Fruit fly (Drosophila melanogaster) whole organism, embryonic: ENCODE results near the gene CG15011.
A peak's percentile ranks its signal among the peaks of the same experiment; 100 is the strongest.

Experiments
- Ada2b ChIP-seq: fragments of 200-800 bp; sonication (Bioruptor generic); IDR thresholded peaks from 2 replicates; pipeline ENCODE4 v1.3.6; 2022; ENCODE audit warnings: missing biosample characterization, missing genetic modification characterization
- Atf3 ChIP-seq: fragments of 200-800 bp; sonication (Bioruptor generic); optimal IDR thresholded peaks from 3 replicates; lab custom pipeline; 2016; ENCODE audit warnings: missing biosample characterization, missing genetic modification characterization
- BEAF-32 ChIP-seq: fragments of 200-800 bp; sonication (Bioruptor generic); optimal IDR thresholded peaks from 3 replicates; lab custom pipeline; 2017; ENCODE audit warnings: missing biosample characterization, missing genetic modification characterization, mild to moderate bottlenecking, moderate library complexity, missing genetic modification reagents
- Blimp-1 ChIP-seq: fragments of 200-800 bp; sonication (Bioruptor generic); optimal IDR thresholded peaks from 3 replicates; lab custom pipeline; 2018; ENCODE audit warnings: missing biosample characterization, missing genetic modification characterization, mild to moderate bottlenecking, moderate library complexity, missing genetic modification reagents
- BtbVII ChIP-seq: fragments of 200-800 bp; sonication (Bioruptor generic); optimal IDR thresholded peaks from 3 replicates; lab custom pipeline; 2017; ENCODE audit warnings: missing biosample characterization, mild to moderate bottlenecking, missing genetic modification characterization
- CG10267 ChIP-seq: fragments of 200-800 bp; sonication (Bioruptor generic); optimal IDR thresholded peaks from 2 replicates; lab custom pipeline; 2018; ENCODE audit warnings: missing biosample characterization, mild to moderate bottlenecking, missing genetic modification characterization, moderate library complexity
- CG1233 ChIP-seq: fragments of 200-800 bp; sonication (Bioruptor generic); optimal IDR thresholded peaks from 4 replicates; lab custom pipeline; 2018; ENCODE audit warnings: missing biosample characterization, mild to moderate bottlenecking, missing genetic modification characterization
- CG12769 ChIP-seq: fragments of 200-800 bp; sonication (Bioruptor generic); optimal IDR thresholded peaks from 2 replicates; lab custom pipeline; 2019; ENCODE audit warnings: missing biosample characterization, mild to moderate bottlenecking, missing genetic modification characterization, moderate library complexity
- CG13287 ChIP-seq: fragments of 200-800 bp; sonication (Bioruptor generic); IDR thresholded peaks from 2 replicates; pipeline ENCODE4 v1.3.6; 2022; ENCODE audit warnings: missing biosample characterization, missing genetic modification characterization; ENCODE audit not compliant: partially characterized antibody
- CG13424 ChIP-seq: fragments of 200-800 bp; sonication (Bioruptor generic); optimal IDR thresholded peaks from 2 replicates; lab custom pipeline; 2019; ENCODE audit warnings: missing biosample characterization, mild to moderate bottlenecking, missing genetic modification characterization, moderate library complexity
- CG14710 ChIP-seq: fragments of 200-800 bp; sonication (Bioruptor generic); optimal IDR thresholded peaks from 3 replicates; lab custom pipeline; 2019; ENCODE audit warnings: missing biosample characterization, mild to moderate bottlenecking, missing genetic modification characterization, moderate library complexity
- CG15514 ChIP-seq: fragments of 200-800 bp; sonication (Bioruptor generic); optimal IDR thresholded peaks from 3 replicates; lab custom pipeline; 2017; ENCODE audit warnings: missing biosample characterization, missing genetic modification characterization, mild to moderate bottlenecking, moderate library complexity, missing genetic modification reagents
- CG15601 ChIP-seq: fragments of 200-800 bp; sonication (Bioruptor generic); optimal IDR thresholded peaks from 3 replicates; lab custom pipeline; 2019; ENCODE audit warnings: missing biosample characterization, mild to moderate bottlenecking, missing genetic modification characterization, moderate library complexity
- CG18011 ChIP-seq: fragments of 200-800 bp; sonication (Bioruptor generic); optimal IDR thresholded peaks from 2 replicates; lab custom pipeline; 2017; ENCODE audit warnings: missing biosample characterization, missing genetic modification characterization, mild to moderate bottlenecking, moderate library complexity, missing genotype
- CG18764 ChIP-seq: fragments of 200-800 bp; sonication (Bioruptor generic); optimal IDR thresholded peaks from 3 replicates; lab custom pipeline; 2016; ENCODE audit warnings: missing biosample characterization, missing genetic modification characterization
- CG2116 ChIP-seq: fragments of 200-800 bp; sonication (Bioruptor generic); optimal IDR thresholded peaks from 3 replicates; lab custom pipeline; 2018; ENCODE audit warnings: missing biosample characterization, mild to moderate bottlenecking, missing genetic modification characterization
- CG2120 ChIP-seq: fragments of 200-800 bp; sonication (Bioruptor generic); optimal IDR thresholded peaks from 3 replicates; lab custom pipeline; 2016; ENCODE audit warnings: missing biosample characterization, missing genetic modification characterization
- CG30020 ChIP-seq: fragments of 200-800 bp; optimal IDR thresholded peaks from 2 replicates; lab custom pipeline; 2019; ENCODE audit warnings: missing biosample characterization, mild to moderate bottlenecking, missing genetic modification characterization, moderate library complexity
- CG3281 ChIP-seq: fragments of 200-800 bp; sonication (Bioruptor generic); optimal IDR thresholded peaks from 3 replicates; lab custom pipeline; 2017; ENCODE audit warnings: missing biosample characterization, mild to moderate bottlenecking, missing genetic modification characterization
- CG9437 ChIP-seq: fragments of 200-800 bp; sonication (Bioruptor generic); optimal IDR thresholded peaks from 2 replicates; lab custom pipeline; 2018; ENCODE audit warnings: missing biosample characterization, mild to moderate bottlenecking, missing genetic modification characterization
- Chrac-16 ChIP-seq: fragments of 200-800 bp; sonication (Bioruptor generic); optimal IDR thresholded peaks from 3 replicates; lab custom pipeline; 2016; ENCODE audit warnings: missing biosample characterization, missing genetic modification characterization
- CoRest ChIP-seq: fragments of 200-800 bp; sonication (Bioruptor generic); optimal IDR thresholded peaks from 3 replicates; lab custom pipeline; 2018; ENCODE audit warnings: missing biosample characterization, mild to moderate bottlenecking, missing genetic modification characterization, moderate library complexity
- Dll ChIP-seq: fragments of 200-800 bp; sonication (Bioruptor generic); IDR thresholded peaks from 4 replicates; pipeline ENCODE4 v1.3.6; 2022; ENCODE audit warnings: missing biosample characterization, missing genetic modification characterization; ENCODE audit not compliant: partially characterized antibody
- Doc2 ChIP-seq: fragments of 200-800 bp; sonication (Bioruptor generic); IDR thresholded peaks from 2 replicates; pipeline ENCODE4 v1.3.6; 2022; ENCODE audit warnings: missing biosample characterization, missing genetic modification characterization
- Dp ChIP-seq: fragments of 200-800 bp; sonication (Bioruptor generic); optimal IDR thresholded peaks from 2 replicates; lab custom pipeline; 2018; ENCODE audit warnings: missing biosample characterization, mild to moderate bottlenecking, missing genetic modification characterization, moderate library complexity
- HLH3B ChIP-seq: fragments of 200-800 bp; sonication (Bioruptor generic); IDR thresholded peaks from 2 replicates; pipeline ENCODE4 v1.3.6; 2022; ENCODE audit warnings: missing biosample characterization, missing genetic modification characterization
- HLHmδ ChIP-seq: fragments of 200-800 bp; sonication (Bioruptor generic); optimal IDR thresholded peaks from 2 replicates; lab custom pipeline; 2018; ENCODE audit warnings: missing biosample characterization, mild to moderate bottlenecking, missing genetic modification characterization, moderate library complexity
- Jarid2 ChIP-seq: fragments of 200-800 bp; sonication (Bioruptor generic); optimal IDR thresholded peaks from 3 replicates; lab custom pipeline; 2017; ENCODE audit warnings: mild to moderate bottlenecking, missing biosample characterization, missing genetic modification reagents, missing genetic modification characterization
- MBD-R2 ChIP-seq: fragments of 200-800 bp; sonication (Bioruptor generic); IDR thresholded peaks from 2 replicates; pipeline ENCODE4 v1.3.6; 2022; ENCODE audit warnings: missing biosample characterization, missing genetic modification characterization
- NFAT ChIP-seq: fragments of 200-800 bp; sonication (Bioruptor generic); IDR thresholded peaks from 2 replicates; pipeline ENCODE4 v1.3.6; 2022; ENCODE audit warnings: missing biosample characterization, missing genetic modification characterization
- Nf-YC ChIP-seq: fragments of 200-800 bp; optimal IDR thresholded peaks from 3 replicates; lab custom pipeline; 2019; ENCODE audit warnings: missing biosample characterization, mild to moderate bottlenecking, missing genetic modification characterization, moderate library complexity
- Oli ChIP-seq: fragments of 200-800 bp; sonication (Bioruptor generic); optimal IDR thresholded peaks from 2 replicates; lab custom pipeline; 2018; ENCODE audit warnings: missing biosample characterization, mild to moderate bottlenecking, missing genetic modification characterization, moderate library complexity
- Ptx1 ChIP-seq: fragments of 200-800 bp; sonication (Bioruptor generic); IDR thresholded peaks from 2 replicates; pipeline ENCODE4 v1.3.6; 2022; ENCODE audit warnings: missing biosample characterization, missing genetic modification characterization
- Six4 ChIP-seq: fragments of 200-800 bp; sonication (Bioruptor generic); optimal IDR thresholded peaks from 2 replicates; lab custom pipeline; 2016; ENCODE audit warnings: missing biosample characterization, missing genetic modification characterization
- Ssrp ChIP-seq: fragments of 200-800 bp; sonication (Bioruptor generic); optimal IDR thresholded peaks from 2 replicates; lab custom pipeline; 2018; ENCODE audit warnings: missing biosample characterization, mild to moderate bottlenecking, missing genetic modification characterization, moderate library complexity
- Xbp1 ChIP-seq: fragments of 200-800 bp; sonication (Bioruptor generic); optimal IDR thresholded peaks from 3 replicates; lab custom pipeline; 2016; ENCODE audit warnings: missing biosample characterization, mild to moderate bottlenecking, missing genetic modification characterization
- al ChIP-seq: fragments of 200-800 bp; sonication (Bioruptor generic); IDR thresholded peaks from 2 replicates; pipeline ENCODE4 v1.3.6; 2022; ENCODE audit warnings: missing biosample characterization, missing genetic modification characterization
- chn ChIP-seq: fragments of 200-800 bp; sonication (Bioruptor generic); optimal IDR thresholded peaks from 2 replicates; lab custom pipeline; 2016; ENCODE audit warnings: missing biosample characterization, missing genetic modification characterization
- dmrt11E ChIP-seq: fragments of 200-800 bp; sonication (Bioruptor generic); optimal IDR thresholded peaks from 3 replicates; lab custom pipeline; 2018; ENCODE audit warnings: missing biosample characterization, mild to moderate bottlenecking, missing genetic modification characterization, moderate library complexity
- fd96Cb ChIP-seq: fragments of 200-800 bp; sonication (Bioruptor generic); optimal IDR thresholded peaks from 2 replicates; lab custom pipeline; 2018; ENCODE audit warnings: missing biosample characterization, mild to moderate bottlenecking, missing genetic modification characterization, moderate library complexity
- ind ChIP-seq: fragments of 200-800 bp; sonication (Bioruptor generic); optimal IDR thresholded peaks from 3 replicates; lab custom pipeline; 2016; ENCODE audit warnings: missing biosample characterization, missing genetic modification characterization
- kah ChIP-seq: fragments of 200-800 bp; sonication (Bioruptor generic); optimal IDR thresholded peaks from 2 replicates; lab custom pipeline; 2018; ENCODE audit warnings: missing biosample characterization, mild to moderate bottlenecking, missing genetic modification characterization
- knrl ChIP-seq: fragments of 200-800 bp; sonication (Bioruptor generic); IDR thresholded peaks from 3 replicates; pipeline ENCODE4 v1.3.6; 2022; ENCODE audit warnings: missing biosample characterization, missing genetic modification characterization; ENCODE audit not compliant: partially characterized antibody
- lmd ChIP-seq: fragments of 200-800 bp; sonication (Bioruptor generic); IDR thresholded peaks from 2 replicates; pipeline ENCODE4 v1.3.6; 2022; ENCODE audit warnings: missing biosample characterization, missing genetic modification characterization
- nmo ChIP-seq: fragments of 200-800 bp; sonication (Bioruptor generic); optimal IDR thresholded peaks from 2 replicates; lab custom pipeline; 2018; ENCODE audit warnings: missing biosample characterization, mild to moderate bottlenecking, missing genetic modification characterization, moderate library complexity
- phol ChIP-seq: fragments of 200-800 bp; sonication (Bioruptor generic); optimal IDR thresholded peaks from 3 replicates; lab custom pipeline; 2018; ENCODE audit warnings: missing biosample characterization, mild to moderate bottlenecking, missing genetic modification characterization, moderate library complexity
- repo ChIP-seq: fragments of 200-800 bp; sonication (Bioruptor generic); optimal IDR thresholded peaks from 2 replicates; lab custom pipeline; 2016; ENCODE audit warnings: missing biosample characterization, missing genetic modification characterization
- slbo ChIP-seq: fragments of 200-800 bp; sonication (Bioruptor generic); IDR thresholded peaks from 2 replicates; pipeline ENCODE4 v1.3.6; 2022; ENCODE audit warnings: missing biosample characterization, missing genetic modification characterization
- tio ChIP-seq: fragments of 200-800 bp; sonication (Bioruptor generic); optimal IDR thresholded peaks from 2 replicates; lab custom pipeline; 2017; ENCODE audit warnings: missing biosample characterization, missing genetic modification characterization, inconsistent platforms
- trem ChIP-seq: fragments of 200-800 bp; optimal IDR thresholded peaks from 3 replicates; lab custom pipeline; 2019; ENCODE audit warnings: missing biosample characterization, mild to moderate bottlenecking, missing genetic modification characterization, moderate library complexity

Gene CG15011

DNA sequence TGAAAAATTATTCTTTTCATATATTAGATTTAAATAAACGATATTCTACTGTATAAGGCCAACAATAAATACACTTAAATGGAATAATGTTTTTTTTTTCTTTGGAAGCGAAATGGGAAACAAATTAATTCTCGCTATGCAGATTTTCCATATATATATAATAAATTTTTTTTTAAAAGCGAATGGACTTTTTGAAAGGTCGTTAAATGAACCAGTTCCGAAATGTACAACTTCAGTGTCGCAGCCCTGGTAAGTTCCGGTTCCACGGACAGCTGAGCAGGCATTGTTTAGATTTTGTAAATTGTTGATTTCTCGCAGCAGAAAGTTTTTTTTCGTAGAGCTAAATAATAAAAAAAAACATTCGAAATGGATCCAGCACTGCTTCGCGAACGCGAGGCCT lies 27.8 kb upstream of the CG15011 start, which contains the start of gene TfIIEbeta (continued):
- TF ChIP-seq kah (GFP tag; lab: Kevin White, UChicago) (no peak), Six4 (no peak), dmrt11E (tag; lab: Kevin White, UChicago) (peak; percentile 23), BtbVII (GFP tag; lab: Kevin White, UChicago) (peak; percentile 12), al (GFP tag; lab: Robert Waterston, UW) (no peak), CG13287 (GFP tag; lab: Robert Waterston, UW) (peak; percentile 46; the same call in 1 of the 2 replicates), CG15514 (GFP tag; lab: Kevin White, UChicago) (peak; percentile 100), Chrac-16 (GFP tag; lab: Kevin White, UChicago) (no peak), CoRest (tag; lab: Kevin White, UChicago) (peak; percentile 42), CG13424 (peak; percentile 15), CG9437 (GFP tag; lab: Kevin White, UChicago) (peak; percentile 6), CG14710 (tag; lab: Kevin White, UChicago) (peak; percentile 49), NFAT (GFP tag; lab: Robert Waterston, UW) (no peak), Dll (GFP tag; lab: Robert Waterston, UW) (0 out of 4 replicates have a peak, but pooled peaks have one; percentile 49), fd96Cb (peak; percentile 24), Ptx1 (GFP tag; lab: Robert Waterston, UW) (peak; percentile 47), CG3281 (GFP tag; lab: Kevin White, UChicago) (peak; percentile 51), CG30020 (tag; lab: Kevin White, UChicago) (peak; percentile 4), MBD-R2 (peak; percentile 92), Doc2 (no peak), CG1233 (GFP tag; lab: Kevin White, UChicago) (peak; percentile 37), Jarid2 (GFP tag; lab: Kevin White, UChicago) (no peak), trem (tag; lab: Kevin White, UChicago) (peak; percentile 33), repo (GFP tag; lab: Kevin White, UChicago) (no peak), CG2116 (GFP tag; lab: Kevin White, UChicago) (peak; percentile 16), CG18011 (GFP tag; lab: Kevin White, UChicago) (no peak), ind (peak; percentile 23), BEAF-32 (GFP tag; lab: Kevin White, UChicago) (peak; percentile 1), CG2120 (GFP tag; lab: Kevin White, UChicago) (peak; percentile 38), Ada2b (GFP tag; lab: Robert Waterston, UW) (no peak), CG12769 (tag; lab: Kevin White, UChicago) (no peak), Xbp1 (GFP tag; lab: Kevin White, UChicago) (peak; percentile 35), nmo (GFP tag; lab: Kevin White, UChicago) (peak; percentile 41), chn (GFP tag; lab: Kevin White, UChicago) (no peak), CG10267 (peak; percentile 56), HLH3B (GFP tag; lab: Robert Waterston, UW) (0 out of 2 replicates have a peak, but pooled peaks have one; percentile 24), slbo (GFP tag; lab: Robert Waterston, UW) (peak; percentile 54), Ssrp (tag; lab: Kevin White, UChicago) (peak; percentile 27), knrl (GFP tag; lab: Robert Waterston, UW) (peak; percentile 33; the same call in 1 of the 3 replicates), phol (tag; lab: Kevin White, UChicago) (peak; percentile 39), Nf-YC (tag; lab: Kevin White, UChicago) (peak; percentile 11), Atf3 (GFP tag; lab: Kevin White, UChicago) (no peak), Blimp-1 (GFP tag; lab: Kevin White, UChicago) (peak; percentile 25), lmd (GFP tag; lab: Robert Waterston, UW) (no peak), CG18764 (GFP tag; lab: Kevin White, UChicago) (no peak), Dp (GFP tag; lab: Kevin White, UChicago) (peak; percentile 38), tio (GFP tag; lab: Kevin White, UChicago) (no peak), CG15601 (peak; percentile 18), Oli (tag; lab: Kevin White, UChicago) (peak; percentile 25), HLHmδ (GFP tag; lab: Kevin White, UChicago) (no peak)
